Worm (Caenorhabditis elegans) whole organism, L1 larva: ENCODE data around the gene osgn-1.
A peak's percentile ranks its signal among the peaks of the same experiment; 100 is the strongest.

ENCODE experiments used
- C34B4.2 ChIP-seq: sonication (generic microtip); optimal IDR thresholded peaks from 2 replicates; lab custom pipeline; 2017; ENCODE audit warnings: mild to moderate bottlenecking, missing genetic modification characterization, missing compliant biosample characterization
- aha-1 ChIP-seq: fragments of 150-350 bp; optimal IDR thresholded peaks from 2 replicates; lab custom pipeline; 2014; ENCODE audit warnings: missing biosample characterization, missing genetic modification characterization
- blmp-1 ChIP-seq: fragments of 150-350 bp; optimal IDR thresholded peaks from 2 replicates; lab custom pipeline; 2014; ENCODE audit warnings: missing biosample characterization, missing genetic modification characterization
- ceh-8 ChIP-seq: fragments of 200-800 bp; sonication (Bioruptor generic); optimal IDR thresholded peaks from 2 replicates; lab custom pipeline; 2018; ENCODE audit warnings: mild to moderate bottlenecking, missing genetic modification characterization, moderate library complexity, missing compliant biosample characterization
- dpl-1 ChIP-seq, 3 experiments: fragments of 150-350 bp in 2 of 3; sonication (generic microtip) in 1 of 3; optimal IDR thresholded peaks; 2 replicates each; lab custom pipeline; 2014 to 2017; ENCODE audit warnings: missing biosample characterization in 3 of 3, missing genetic modification characterization in 3 of 3, missing genetic modification reagents in 3 of 3
- egl-27 ChIP-seq, 2 experiments: fragments of 150-350 bp in 1 of 2; sonication (generic microtip); optimal IDR thresholded peaks; 3 replicates each; lab custom pipeline; 2017 to 2018; ENCODE audit warnings: missing biosample characterization in 2 of 2, missing genetic modification characterization in 2 of 2, missing genetic modification reagents in 2 of 2
- elt-2 ChIP-seq: sonication (generic microtip); optimal IDR thresholded peaks from 2 replicates; lab custom pipeline; 2016; ENCODE audit warnings: missing genetic modification characterization, mild to moderate bottlenecking, inconsistent platforms, missing compliant biosample characterization, missing genetic modification reagents
- elt-3 ChIP-seq, 6 experiments: fragments of 150-350 bp in 1 of 6; sonication (generic microtip); optimal IDR thresholded peaks; 2 replicates each; lab custom pipeline; 2017 to 2018; ENCODE audit warnings: missing biosample characterization in 6 of 6, missing genetic modification characterization in 6 of 6, inconsistent platforms in 1 of 6
- ets-5 ChIP-seq: fragments of 200-800 bp; sonication (Bioruptor generic); IDR thresholded peaks from 2 replicates; pipeline ENCODE4 v1.3.6; 2022; ENCODE audit warnings: missing genetic modification characterization, missing compliant biosample characterization
- fkh-10 ChIP-seq: sonication (generic microtip); optimal IDR thresholded peaks from 2 replicates; lab custom pipeline; 2017; ENCODE audit warnings: missing biosample characterization, missing genetic modification reagents, missing genetic modification characterization
- fkh-4 ChIP-seq: sonication (generic microtip); optimal IDR thresholded peaks from 2 replicates; lab custom pipeline; 2016; ENCODE audit warnings: missing compliant biosample characterization, missing genetic modification characterization, borderline replicate concordance
- hlh-17 ChIP-seq: fragments of 200-800 bp; sonication (Bioruptor generic); optimal IDR thresholded peaks from 2 replicates; lab custom pipeline; 2018; ENCODE audit warnings: missing genetic modification characterization, mild to moderate bottlenecking, missing compliant biosample characterization, moderate library complexity, borderline replicate concordance
- isw-1 ChIP-seq: fragments of 200-800 bp; sonication (Bioruptor generic); IDR thresholded peaks from 2 replicates; pipeline ENCODE4 v1.3.6; 2022; ENCODE audit warnings: missing genetic modification characterization, missing compliant biosample characterization
- lin-13 ChIP-seq: fragments of 150-350 bp; optimal IDR thresholded peaks from 2 replicates; lab custom pipeline; 2014; ENCODE audit warnings: missing biosample characterization, missing genetic modification reagents, missing genetic modification characterization
- lin-15B ChIP-seq: fragments of 150-350 bp; sonication (generic microtip); optimal IDR thresholded peaks from 3 replicates; lab custom pipeline; 2014; ENCODE audit warnings: missing biosample characterization, missing genetic modification characterization
- lin-35 ChIP-seq, 2 experiments: fragments of 150-350 bp; optimal IDR thresholded peaks; 2 replicates each; lab custom pipeline; 2014; ENCODE audit warnings: missing biosample characterization in 2 of 2, missing genetic modification characterization in 2 of 2, missing genetic modification reagents in 2 of 2
- lin-39 ChIP-seq: fragments of 150-350 bp; optimal IDR thresholded peaks from 2 replicates; lab custom pipeline; 2014; ENCODE audit warnings: missing biosample characterization, missing genetic modification reagents, missing genetic modification characterization
- lir-3 ChIP-seq: sonication (generic microtip); optimal IDR thresholded peaks from 2 replicates; lab custom pipeline; 2016; ENCODE audit warnings: mild to moderate bottlenecking, missing genetic modification characterization, moderate library complexity, missing compliant biosample characterization; ENCODE audit not compliant: poor library complexity
- lsy-2 ChIP-seq, 2 experiments: fragments of 150-350 bp; optimal IDR thresholded peaks; 2 replicates each; lab custom pipeline; 2014; ENCODE audit warnings: missing biosample characterization in 2 of 2, missing genetic modification characterization in 2 of 2
- mef-2 ChIP-seq: fragments of 150-350 bp; optimal IDR thresholded peaks from 2 replicates; lab custom pipeline; 2014; ENCODE audit warnings: missing biosample characterization, missing genetic modification characterization
- mep-1 ChIP-seq: fragments of 150-350 bp; optimal IDR thresholded peaks from 2 replicates; lab custom pipeline; 2014; ENCODE audit warnings: missing biosample characterization, missing genetic modification characterization
- nhr-12 ChIP-seq: sonication (generic microtip); optimal IDR thresholded peaks from 2 replicates; lab custom pipeline; 2017; ENCODE audit warnings: missing biosample characterization, missing genetic modification characterization
- nhr-20 ChIP-seq: sonication (generic microtip); optimal IDR thresholded peaks from 2 replicates; lab custom pipeline; 2016; ENCODE audit warnings: mild to moderate bottlenecking, missing genetic modification characterization, missing compliant biosample characterization
- nhr-47 ChIP-seq: sonication (generic microtip); optimal IDR thresholded peaks from 2 replicates; lab custom pipeline; 2016; ENCODE audit warnings: mild to moderate bottlenecking, missing genetic modification characterization, moderate library complexity, missing compliant biosample characterization
- nhr-85 ChIP-seq: sonication (generic microtip); peaks from one replicate; lab custom pipeline; 2016; ENCODE audit warnings: missing genetic modification characterization, inconsistent platforms, missing compliant biosample characterization
- pag-3 ChIP-seq: sonication (generic microtip); optimal IDR thresholded peaks from 2 replicates; lab custom pipeline; 2017; ENCODE audit warnings: missing genetic modification characterization, mild to moderate bottlenecking, missing compliant biosample characterization, antibody characterized with exemption, borderline replicate concordance; ENCODE audit not compliant: insufficient read depth
- pax-3 ChIP-seq: fragments of 200-800 bp; sonication (Bioruptor generic); optimal IDR thresholded peaks from 2 replicates; lab custom pipeline; 2018; ENCODE audit warnings: mild to moderate bottlenecking, missing genetic modification characterization, moderate library complexity, missing compliant biosample characterization
- pqm-1 ChIP-seq: sonication (generic microtip); optimal IDR thresholded peaks from 3 replicates; lab custom pipeline; 2017; ENCODE audit warnings: missing biosample characterization, missing genetic modification characterization
- rnt-1 ChIP-seq: sonication (generic microtip); optimal IDR thresholded peaks from 2 replicates; lab custom pipeline; 2016; ENCODE audit warnings: mild to moderate bottlenecking, missing genetic modification characterization, moderate library complexity, missing compliant biosample characterization
- snpc-4 ChIP-seq: fragments of 150-350 bp; optimal IDR thresholded peaks from 2 replicates; lab custom pipeline; 2014; ENCODE audit warnings: missing biosample characterization, missing genetic modification characterization
- snu-23 ChIP-seq: sonication (generic microtip); optimal IDR thresholded peaks from 2 replicates; lab custom pipeline; 2016; ENCODE audit warnings: missing genetic modification characterization, missing compliant biosample characterization
- sptf-1 ChIP-seq: fragments of 150-350 bp; optimal IDR thresholded peaks from 2 replicates; lab custom pipeline; 2014; ENCODE audit warnings: missing biosample characterization, missing genetic modification characterization
- swsn-7 ChIP-seq: sonication (generic microtip); optimal IDR thresholded peaks from 2 replicates; lab custom pipeline; 2016; ENCODE audit warnings: missing genetic modification characterization, missing compliant biosample characterization
- tlp-1 ChIP-seq: fragments of 150-350 bp; optimal IDR thresholded peaks from 2 replicates; lab custom pipeline; 2014; ENCODE audit warnings: missing biosample characterization, missing genetic modification characterization
- unc-62 ChIP-seq: fragments of 150-350 bp; optimal IDR thresholded peaks from 2 replicates; lab custom pipeline; 2014; ENCODE audit warnings: missing biosample characterization, missing genetic modification reagents, missing genetic modification characterization
- vab-15 ChIP-seq: sonication (generic microtip); optimal IDR thresholded peaks from 2 replicates; lab custom pipeline; 2017; ENCODE audit warnings: missing genotype, mild to moderate bottlenecking, missing genetic modification characterization, missing compliant biosample characterization
- ztf-11 ChIP-seq, 2 experiments: sonication (generic microtip); optimal IDR thresholded peaks; 2 replicates each; lab custom pipeline; 2016 to 2017; ENCODE audit warnings: missing genetic modification characterization in 2 of 2, missing biosample characterization in 1 of 2, missing compliant biosample characterization in 1 of 2
- ztf-4 ChIP-seq: fragments of 150-350 bp; optimal IDR thresholded peaks from 2 replicates; lab custom pipeline; 2014; ENCODE audit warnings: missing biosample characterization, missing genetic modification characterization

osgn-1 gene

ce11 chrIV:4171531-4172163 lies 35.5 kb upstream of the osgn-1 start, which contains the start of the genes K08D10.13 and rnp-2 (continued):
- no peak for TF ChIP-seq pag-3 (tag; lab: Kevin White, UChicago)
- TF ChIP-seq lin-39 (tag; lab: Kevin White, UChicago), result no peak
- TF ChIP-seq nhr-85 (tag; lab: Kevin White, UChicago), result peak; percentile 84
- peak; percentile 1 for TF ChIP-seq fkh-10 (GFP tag; lab: Kevin White, UChicago)
- peak; percentile 76 to 79 for TF ChIP-seq lsy-2 (tag; optimal IDR thresholded peaks at IDR 0.05; lab: Kevin White, UChicago)
- no peak for TF ChIP-seq elt-2 (tag; lab: Kevin White, UChicago)
- TF ChIP-seq C34B4.2, result no peak
- peak; percentile 29 for TF ChIP-seq isw-1 (GFP tag; lab: Robert Waterston, UW)
- peak; percentile 65 to 66 for TF ChIP-seq lin-35 (GFP tag; optimal IDR thresholded peaks at IDR 0.05; lab: Kevin White, UChicago)
- TF ChIP-seq ets-5 (GFP tag; lab: Robert Waterston, UW), result no peak
- peak; percentile 54 for TF ChIP-seq swsn-7 (tag; lab: Kevin White, UChicago)
- no peak for TF ChIP-seq sptf-1 (tag; lab: Kevin White, UChicago)
- TF ChIP-seq snpc-4 (tag; lab: Kevin White, UChicago), result peak; percentile 28
- TF ChIP-seq lin-13, result no peak
- TF ChIP-seq tlp-1, result no peak
- TF ChIP-seq mep-1 (tag; lab: Kevin White, UChicago), result peak; percentile 73
- no peak for TF ChIP-seq pqm-1 (tag; lab: Kevin White, UChicago)
- no peak for TF ChIP-seq snu-23 (GFP tag; lab: Kevin White, UChicago)
- no peak for TF ChIP-seq ceh-8 (GFP tag; lab: Kevin White, UChicago)
- no peak for TF ChIP-seq elt-3 (tag; optimal IDR thresholded peaks at IDR 0.05; lab: Kevin White, UChicago)
- TF ChIP-seq fkh-4 (tag; lab: Kevin White, UChicago), result peak; percentile 21
- TF ChIP-seq aha-1, result no peak
- no peak for TF ChIP-seq egl-27 (tag; optimal IDR thresholded peaks at IDR 0.05; lab: Kevin White, UChicago)
- TF ChIP-seq unc-62, result no peak
- TF ChIP-seq ztf-4 (tag; lab: Kevin White, UChicago), result no peak
- TF ChIP-seq lin-15B (tag; lab: Kevin White, UChicago), result peak; percentile 73
- no peak for TF ChIP-seq hlh-17 (GFP tag; lab: Kevin White, UChicago)
- TF ChIP-seq blmp-1 (tag; lab: Kevin White, UChicago), result no peak
- no peak for TF ChIP-seq vab-15 (tag; lab: Kevin White, UChicago)
- peak in 1 of 2 experiments; percentile 59 for TF ChIP-seq ztf-11 (tag; optimal IDR thresholded peaks at IDR 0.05; lab: Kevin White, UChicago)
- no peak for TF ChIP-seq mef-2 (tag; lab: Kevin White, UChicago)
- TF ChIP-seq nhr-20 (tag; lab: Kevin White, UChicago), result peak; percentile 27

DNA sequence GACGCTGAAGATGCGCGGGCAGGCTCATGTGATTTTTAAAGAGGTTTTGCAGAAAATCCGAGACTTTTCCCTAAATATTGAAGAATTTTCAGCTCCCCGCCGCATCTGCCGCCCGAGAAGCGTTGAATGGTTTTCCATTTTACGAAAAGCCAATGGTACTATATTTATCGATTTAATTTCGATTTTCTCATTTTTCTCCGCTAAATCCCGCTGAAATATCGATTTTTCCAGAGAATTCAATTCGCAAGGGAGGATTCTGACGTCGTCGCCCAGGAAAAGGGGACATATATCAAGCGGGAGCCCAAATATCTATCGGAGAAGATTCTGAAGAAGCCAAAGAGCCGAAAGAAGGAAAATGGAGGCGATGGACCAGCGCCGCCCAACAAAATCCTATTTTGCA lies 34.9 kb upstream of the osgn-1 start:
- TF ChIP-seq lin-39 (tag; lab: Kevin White, UChicago) (no peak), tlp-1 (no peak), vab-15 (tag; lab: Kevin White, UChicago) (no peak), lin-13 (no peak), dpl-1 (GFP tag; optimal IDR thresholded peaks at IDR 0.05; lab: Kevin White, UChicago) (no peak), sptf-1 (tag; lab: Kevin White, UChicago) (no peak), elt-2 (tag; lab: Kevin White, UChicago) (no peak), nhr-47 (tag; lab: Kevin White, UChicago) (no peak), elt-3 (tag; optimal IDR thresholded peaks at IDR 0.05; lab: Kevin White, UChicago) (no peak)

DNA sequence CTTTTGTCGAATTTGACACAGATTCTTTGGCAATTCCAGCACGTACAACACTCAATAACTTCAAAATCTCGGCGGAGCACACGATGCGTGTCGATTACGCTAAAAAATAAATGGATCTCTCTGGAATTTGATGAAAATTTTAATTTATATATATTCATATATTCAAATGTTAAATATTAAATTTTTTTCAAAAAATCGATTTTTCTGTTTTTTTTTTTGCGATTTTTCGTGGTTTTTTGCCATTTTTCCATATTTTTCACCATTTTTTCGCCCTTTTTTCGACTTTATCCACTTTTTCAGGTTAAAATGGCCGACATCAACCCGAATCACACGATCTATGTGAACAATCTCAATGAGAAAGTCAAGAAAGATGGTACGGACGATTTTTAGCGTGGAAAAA lies 33.4 kb upstream of the osgn-1 start, which contains the start of gene rnp-3:
Gene rnp-3 (plus strand): TSS at position 301 of the 400 bp plus-strand sequence.
- no peak for TF ChIP-seq nhr-12 (tag; lab: Kevin White, UChicago)
- TF ChIP-seq rnt-1 (tag; lab: Kevin White, UChicago), result no peak
- TF ChIP-seq ztf-4 (tag; lab: Kevin White, UChicago), result no peak
- no peak for TF ChIP-seq lir-3 (tag; lab: Kevin White, UChicago)
- TF ChIP-seq pax-3 (tag; lab: Kevin White, UChicago), result no peak
- no peak for TF ChIP-seq ztf-11 (tag; optimal IDR thresholded peaks at IDR 0.05; lab: Kevin White, UChicago)
